Worm (Caenorhabditis elegans) whole organism, L4 larva: ENCODE data around the gene nhr-154.

Experiments
- dmd-9 ChIP-seq: fragments of 200-800 bp; sonication (Bioruptor generic); IDR thresholded peaks from 2 replicates; pipeline ENCODE4 v1.3.6; 2022; ENCODE audit warnings: missing genetic modification reagents, missing genetic modification characterization, missing compliant biosample characterization
- jun-1 ChIP-seq: fragments of 150-350 bp; optimal IDR thresholded peaks from 2 replicates; lab custom pipeline; 2014; ENCODE audit warnings: missing biosample characterization, missing genetic modification reagents, missing genetic modification characterization
- mdl-1 ChIP-seq, 2 experiments: fragments of 150-350 bp in 1 of 2; sonication (generic microtip) in 1 of 2; optimal IDR thresholded peaks; 2 replicates each; lab custom pipeline; 2014 to 2017; ENCODE audit warnings: missing biosample characterization in 2 of 2, missing genetic modification characterization in 2 of 2
- nhr-10 ChIP-seq: fragments of 150-350 bp; optimal IDR thresholded peaks from 2 replicates; lab custom pipeline; 2014; ENCODE audit warnings: missing biosample characterization, missing genetic modification characterization
- nhr-77 ChIP-seq: fragments of 150-350 bp; optimal IDR thresholded peaks from 2 replicates; lab custom pipeline; 2014; ENCODE audit warnings: missing biosample characterization, missing genetic modification characterization
- snpc-4 ChIP-seq: fragments of 150-350 bp; optimal IDR thresholded peaks from 2 replicates; lab custom pipeline; 2014; ENCODE audit warnings: missing biosample characterization, missing genetic modification characterization
- unc-130 ChIP-seq: sonication (generic microtip); optimal IDR thresholded peaks from 2 replicates; lab custom pipeline; 2016; ENCODE audit warnings: missing genetic modification reagents, missing genetic modification characterization, missing compliant biosample characterization
- unc-62 ChIP-seq, 3 experiments: fragments of 150-350 bp in 1 of 3; sonication (generic microtip); optimal IDR thresholded peaks in 2 of 3; peaks in 1 of 3; 1 replicate in 1 of 3; 2 replicates in 2 of 3; lab custom pipeline; 2014 to 2017; ENCODE audit warnings: missing biosample characterization in 3 of 3, missing genetic modification characterization in 3 of 3, missing genetic modification reagents in 3 of 3, missing genotype in 1 of 3

DNA sequence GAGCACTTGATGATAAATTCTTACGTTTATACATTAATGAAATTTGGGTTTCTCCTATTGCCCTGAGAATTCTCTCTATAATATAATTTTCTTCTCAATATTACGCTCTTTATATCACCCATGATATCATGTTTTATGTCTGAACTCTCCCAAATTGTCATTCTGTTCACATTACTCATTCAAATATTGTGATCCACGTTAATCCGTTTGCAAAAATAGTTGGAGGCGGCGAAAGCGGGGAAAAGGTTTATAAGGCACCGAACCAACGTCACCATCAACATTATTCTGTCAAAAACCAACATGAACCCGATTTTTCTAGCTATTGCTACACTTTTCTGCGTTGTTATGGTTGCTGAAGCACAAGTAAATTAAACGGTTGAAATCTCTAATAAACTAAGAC, 51.8 kb downstream of the nhr-154 start, which contains the start of gene C27A7.8:
- TF ChIP-seq dmd-9 (GFP tag; lab: Robert Waterston, UW), result no peak
- no peak for TF ChIP-seq nhr-77
- no peak for TF ChIP-seq unc-130 (GFP tag; lab: Kevin White, UChicago)
- TF ChIP-seq snpc-4 (tag; lab: Kevin White, UChicago), result no peak
- no peak for TF ChIP-seq jun-1
- no peak for TF ChIP-seq mdl-1 (tag; optimal IDR thresholded peaks at IDR 0.05; lab: Kevin White, UChicago)
- no peak for TF ChIP-seq nhr-10 (tag; lab: Kevin White, UChicago)
- TF ChIP-seq unc-62 (GFP tag; optimal IDR thresholded peaks at IDR 0.05 in 1 of 2; lab: Kevin White, UChicago), result no peak
- TF ChIP-seq unc-62 (tag; optimal IDR thresholded peaks at IDR 0.05; lab: Kevin White, UChicago), result no peak
